Worm (Caenorhabditis elegans) whole organism, L4 larva: ENCODE data around the gene ZK1248.5.

Experiments
- F10B5.3 ChIP-seq: sonication (generic microtip); optimal IDR thresholded peaks from 2 replicates; lab custom pipeline; 2016; ENCODE audit warnings: mild to moderate bottlenecking, missing genetic modification characterization, missing compliant biosample characterization
- F26F4.8 ChIP-seq: fragments of 200-800 bp; sonication (Bioruptor generic); conservative IDR thresholded peaks from 2 replicates; pipeline ENCODE4 v1.3.6; 2022; ENCODE audit warnings: missing genetic modification characterization, missing compliant biosample characterization
- T26A8.4 ChIP-seq: fragments of 200-800 bp; sonication (Bioruptor generic); IDR thresholded peaks from 2 replicates; pipeline ENCODE4 v1.3.6; 2022; ENCODE audit warnings: missing genetic modification characterization, missing compliant biosample characterization
- ZK337.2 ChIP-seq: fragments of 200-800 bp; sonication (Bioruptor generic); IDR thresholded peaks from 2 replicates; pipeline ENCODE4 v1.3.6; 2022; ENCODE audit warnings: missing genetic modification reagents, missing genetic modification characterization, missing compliant biosample characterization
- ZK546.5 ChIP-seq, 2 experiments: sonication (generic microtip); optimal IDR thresholded peaks; 2 replicates each; lab custom pipeline; 2017; ENCODE audit warnings: missing biosample characterization in 2 of 2, missing genetic modification characterization in 2 of 2
- ceh-32 ChIP-seq: sonication (generic microtip); optimal IDR thresholded peaks from 2 replicates; lab custom pipeline; 2016; ENCODE audit warnings: mild to moderate bottlenecking, missing genetic modification characterization, missing compliant biosample characterization; ENCODE audit not compliant: poor library complexity
- ceh-44 ChIP-seq: fragments of 200-800 bp; sonication (Bioruptor generic); IDR thresholded peaks from 2 replicates; pipeline ENCODE4 v1.3.6; 2022; ENCODE audit warnings: missing genetic modification reagents, missing genetic modification characterization, missing compliant biosample characterization
- ceh-62 ChIP-seq: sonication (generic microtip); optimal IDR thresholded peaks from 2 replicates; lab custom pipeline; 2017; ENCODE audit warnings: missing biosample characterization, missing genetic modification characterization
- ces-1 ChIP-seq: fragments of 150-350 bp; sonication (generic microtip); optimal IDR thresholded peaks from 4 replicates; lab custom pipeline; 2014; ENCODE audit warnings: missing biosample characterization, missing genetic modification reagents, missing genetic modification characterization
- ctbp-1 ChIP-seq: fragments of 200-800 bp; sonication (Bioruptor generic); IDR thresholded peaks from 2 replicates; pipeline ENCODE4 v1.3.6; 2022; ENCODE audit warnings: missing genetic modification reagents, missing genetic modification characterization, missing compliant biosample characterization
- daf-12 ChIP-seq: fragments of 150-350 bp; optimal IDR thresholded peaks from 2 replicates; lab custom pipeline; 2014; ENCODE audit warnings: missing biosample characterization, missing genetic modification reagents, missing genetic modification characterization
- dmd-8 ChIP-seq: fragments of 200-800 bp; sonication (Bioruptor generic); IDR thresholded peaks from 2 replicates; pipeline ENCODE4 v1.3.6; 2022; ENCODE audit warnings: missing genetic modification characterization, missing compliant biosample characterization
- dmd-9 ChIP-seq: fragments of 200-800 bp; sonication (Bioruptor generic); IDR thresholded peaks from 2 replicates; pipeline ENCODE4 v1.3.6; 2022; ENCODE audit warnings: missing genetic modification reagents, missing genetic modification characterization, missing compliant biosample characterization
- duxl-1 ChIP-seq: sonication (generic microtip); optimal IDR thresholded peaks from 2 replicates; lab custom pipeline; 2016; ENCODE audit warnings: mild to moderate bottlenecking, missing genetic modification characterization, moderate library complexity, missing compliant biosample characterization; ENCODE audit not compliant: poor library complexity
- dve-1 ChIP-seq: sonication (generic microtip); optimal IDR thresholded peaks from 2 replicates; lab custom pipeline; 2017; ENCODE audit warnings: antibody characterized with exemption, mild to moderate bottlenecking, missing genetic modification characterization, missing compliant biosample characterization; ENCODE audit not compliant: insufficient read depth
- egl-43 ChIP-seq: fragments of 200-800 bp; sonication (Bioruptor generic); IDR thresholded peaks from 2 replicates; pipeline ENCODE4 v1.3.6; 2022; ENCODE audit warnings: missing genetic modification reagents, missing genetic modification characterization, missing compliant biosample characterization
- gei-8 ChIP-seq: fragments of 200-800 bp; sonication (Bioruptor generic); optimal IDR thresholded peaks from 2 replicates; lab custom pipeline; 2018; ENCODE audit warnings: mild to moderate bottlenecking, missing genetic modification characterization, missing compliant biosample characterization
- hif-1 ChIP-seq, 2 experiments: sonication (generic microtip); optimal IDR thresholded peaks; 2 replicates each; lab custom pipeline; 2016 to 2017; ENCODE audit warnings: missing compliant biosample characterization in 2 of 2, missing genetic modification characterization in 2 of 2, missing genetic modification reagents in 2 of 2, missing genotype in 2 of 2, mild to moderate bottlenecking in 1 of 2
- jun-1 ChIP-seq: fragments of 150-350 bp; optimal IDR thresholded peaks from 2 replicates; lab custom pipeline; 2014; ENCODE audit warnings: missing biosample characterization, missing genetic modification reagents, missing genetic modification characterization
- lim-7 ChIP-seq: fragments of 200-800 bp; sonication (Bioruptor generic); IDR thresholded peaks from 2 replicates; pipeline ENCODE4 v1.3.6; 2022; ENCODE audit warnings: missing genetic modification characterization, missing compliant biosample characterization
- lin-15B ChIP-seq: fragments of 150-350 bp; sonication (generic microtip); optimal IDR thresholded peaks from 3 replicates; lab custom pipeline; 2014; ENCODE audit warnings: missing biosample characterization, missing genetic modification characterization
- lin-39 ChIP-seq: fragments of 150-350 bp; optimal IDR thresholded peaks from 2 replicates; lab custom pipeline; 2014; ENCODE audit warnings: missing biosample characterization, missing genetic modification reagents, missing genetic modification characterization
- lir-3 ChIP-seq: sonication (generic microtip); optimal IDR thresholded peaks from 2 replicates; lab custom pipeline; 2016; ENCODE audit warnings: mild to moderate bottlenecking, missing genetic modification characterization, missing compliant biosample characterization
- lsy-2 ChIP-seq, 2 experiments: fragments of 150-350 bp in 1 of 2; sonication (generic microtip) in 1 of 2; optimal IDR thresholded peaks; 2 replicates each; lab custom pipeline; 2014 to 2017; ENCODE audit warnings: missing biosample characterization in 2 of 2, missing genetic modification characterization in 2 of 2
- madf-5 ChIP-seq, 2 experiments: fragments of 200-800 bp; sonication (Bioruptor generic); IDR thresholded peaks; 2 replicates each; pipeline ENCODE4 v1.3.6; 2022; ENCODE audit warnings: missing compliant biosample characterization in 2 of 2, missing genetic modification characterization in 2 of 2
- mep-1 ChIP-seq: fragments of 150-350 bp; sonication (generic microtip); optimal IDR thresholded peaks from 3 replicates; lab custom pipeline; 2014; ENCODE audit warnings: missing biosample characterization, missing genetic modification characterization
- mes-2 ChIP-seq: sonication (generic microtip); optimal IDR thresholded peaks from 2 replicates; lab custom pipeline; 2016; ENCODE audit warnings: missing genotype, mild to moderate bottlenecking, missing genetic modification characterization, missing compliant biosample characterization; ENCODE audit not compliant: poor library complexity, severe bottlenecking
- mxl-2 ChIP-seq: fragments of 200-800 bp; sonication (Bioruptor generic); conservative IDR thresholded peaks from 2 replicates; pipeline ENCODE4 v1.3.6; 2022; ENCODE audit warnings: missing genetic modification reagents, missing genetic modification characterization, missing compliant biosample characterization
- nhr-10 ChIP-seq: fragments of 150-350 bp; optimal IDR thresholded peaks from 2 replicates; lab custom pipeline; 2014; ENCODE audit warnings: missing biosample characterization, missing genetic modification characterization
- nhr-25 ChIP-seq: sonication (generic microtip); optimal IDR thresholded peaks from 2 replicates; lab custom pipeline; 2017; ENCODE audit warnings: missing genetic modification characterization, mild to moderate bottlenecking, missing compliant biosample characterization, antibody characterized with exemption, moderate library complexity, borderline replicate concordance; ENCODE audit not compliant: insufficient read depth
- nhr-41 ChIP-seq: fragments of 200-800 bp; sonication (Bioruptor generic); IDR thresholded peaks from 2 replicates; pipeline ENCODE4 v1.3.6; 2022; ENCODE audit warnings: missing genetic modification reagents, missing genetic modification characterization, missing compliant biosample characterization
- nhr-76 ChIP-seq: fragments of 150-350 bp; optimal IDR thresholded peaks from 2 replicates; lab custom pipeline; 2014; ENCODE audit warnings: missing biosample characterization, missing genetic modification characterization
- pqm-1 ChIP-seq: sonication (generic microtip); optimal IDR thresholded peaks from 2 replicates; lab custom pipeline; 2017; ENCODE audit warnings: missing biosample characterization, missing genetic modification characterization
- saeg-2 ChIP-seq: fragments of 200-800 bp; sonication (Bioruptor generic); IDR thresholded peaks from 2 replicates; pipeline ENCODE4 v1.3.6; 2022; ENCODE audit warnings: missing genetic modification reagents, missing genetic modification characterization, missing compliant biosample characterization
- skn-1 ChIP-seq: fragments of 150-350 bp; optimal IDR thresholded peaks from 2 replicates; lab custom pipeline; 2014; ENCODE audit warnings: missing biosample characterization, missing genetic modification characterization
- snpc-4 ChIP-seq: fragments of 150-350 bp; optimal IDR thresholded peaks from 2 replicates; lab custom pipeline; 2014; ENCODE audit warnings: missing biosample characterization, missing genetic modification characterization
- spr-1 ChIP-seq: sonication (generic microtip); optimal IDR thresholded peaks from 2 replicates; lab custom pipeline; 2016; ENCODE audit warnings: mild to moderate bottlenecking, missing genetic modification characterization, missing compliant biosample characterization
- tag-97 ChIP-seq: fragments of 200-800 bp; sonication (Bioruptor generic); IDR thresholded peaks from 2 replicates; pipeline ENCODE4 v1.3.6; 2022; ENCODE audit warnings: missing genetic modification characterization, missing compliant biosample characterization
- unc-62 ChIP-seq, 3 experiments: fragments of 150-350 bp in 1 of 3; sonication (generic microtip); optimal IDR thresholded peaks in 2 of 3; peaks in 1 of 3; 1 replicate in 1 of 3; 2 replicates in 2 of 3; lab custom pipeline; 2014 to 2017; ENCODE audit warnings: missing biosample characterization in 3 of 3, missing genetic modification characterization in 3 of 3, missing genetic modification reagents in 3 of 3, missing genotype in 1 of 3
- vab-7 ChIP-seq: fragments of 200-800 bp; sonication (Bioruptor generic); IDR thresholded peaks from 2 replicates; pipeline ENCODE4 v1.3.6; 2022; ENCODE audit warnings: missing genetic modification reagents, missing genetic modification characterization, missing compliant biosample characterization
- zag-1 ChIP-seq: fragments of 150-350 bp; optimal IDR thresholded peaks from 2 replicates; lab custom pipeline; 2014; ENCODE audit warnings: missing biosample characterization, missing genetic modification characterization
- zip-11 ChIP-seq: fragments of 200-800 bp; sonication (Bioruptor generic); IDR thresholded peaks from 2 replicates; pipeline ENCODE4 v1.3.6; 2022; ENCODE audit warnings: missing genetic modification characterization, missing compliant biosample characterization
- zip-2 ChIP-seq: fragments of 150-350 bp; optimal IDR thresholded peaks from 2 replicates; lab custom pipeline; 2014; ENCODE audit warnings: missing biosample characterization, missing genetic modification characterization

Gene ZK1248.5

ce11 chrII:5772547-5773142 is 37.7 kb upstream of the ZK1248.5 start (continued):
- TF ChIP-seq hif-1 (tag; optimal IDR thresholded peaks at IDR 0.05; lab: Kevin White, UChicago) (peak in 1 of 2 experiments; percentile 31), gei-8 (no peak), nhr-76 (no peak), T26A8.4 (GFP tag; lab: Robert Waterston, UW) (peak; percentile 57; the same call in 1 of the 2 replicates), vab-7 (GFP tag; lab: Robert Waterston, UW) (peak; percentile 73), nhr-41 (peak; percentile 54; the same call in 1 of the 2 replicates), ces-1 (GFP tag; lab: Kevin White, UChicago) (no peak), F10B5.3 (peak; percentile 14), dve-1 (tag; lab: Kevin White, UChicago) (peak; percentile 41), ZK337.2 (GFP tag; lab: Robert Waterston, UW) (0 out of 2 replicates have a peak, but pooled peaks have one; percentile 56), dmd-9 (GFP tag; lab: Robert Waterston, UW) (peak; percentile 63), saeg-2 (GFP tag; lab: Robert Waterston, UW) (0 out of 2 replicates have a peak, but pooled peaks have one; percentile 43), lin-39 (tag; lab: Kevin White, UChicago) (no peak), F26F4.8 (GFP tag; lab: Robert Waterston, UW) (0 out of 2 replicates have a peak, but pooled peaks have one; percentile 10), ctbp-1 (GFP tag; lab: Robert Waterston, UW) (peak; percentile 70), ceh-32 (tag; lab: Kevin White, UChicago) (no peak), zag-1 (tag; lab: Kevin White, UChicago) (no peak), skn-1 (tag; lab: Kevin White, UChicago) (no peak), mep-1 (tag; lab: Kevin White, UChicago) (peak; percentile 62), ZK546.5 (tag; optimal IDR thresholded peaks at IDR 0.05; lab: Kevin White, UChicago) (no peak), madf-5 (GFP tag; IDR thresholded peaks at IDR 0.05; lab: Robert Waterston, UW) (0 out of 4 replicates have a peak, but pooled peaks of 1 of the 2 experiments have one; percentile 15), duxl-1 (tag; lab: Kevin White, UChicago) (no peak), tag-97 (GFP tag; lab: Robert Waterston, UW) (no peak), daf-12 (no peak), lin-15B (tag; lab: Kevin White, UChicago) (no peak), nhr-10 (tag; lab: Kevin White, UChicago) (no peak), mes-2 (tag; lab: Kevin White, UChicago) (peak; percentile 77), jun-1 (tag; lab: Kevin White, UChicago) (no peak), lsy-2 (tag; optimal IDR thresholded peaks at IDR 0.05; lab: Kevin White, UChicago) (no peak), mxl-2 (GFP tag; lab: Robert Waterston, UW) (no peak), unc-62 (GFP tag; optimal IDR thresholded peaks at IDR 0.05 in 1 of 2; lab: Kevin White, UChicago) (peak in 1 of 2 experiments; percentile 93), unc-62 (tag; optimal IDR thresholded peaks at IDR 0.05; lab: Kevin White, UChicago) (no peak), pqm-1 (tag; lab: Kevin White, UChicago) (no peak), lir-3 (tag; lab: Kevin White, UChicago) (no peak), zip-11 (0 out of 2 replicates have a peak, but pooled peaks have one; percentile 32)

ce11 chrII:5774120-5774519 is 36.2 kb upstream of the ZK1248.5 start, which contains the start of the genes dmd-5 and F10C1.1:
TSS of gene dmd-5 (minus strand) at chrII:5774220.
TSS of gene F10C1.1 (plus strand) at chrII:5774229.
- TF ChIP-seq unc-62 (GFP tag; optimal IDR thresholded peaks at IDR 0.05 in 1 of 2; lab: Kevin White, UChicago) (peak in 1 of 2 experiments; percentile 20), unc-62 (tag; optimal IDR thresholded peaks at IDR 0.05; lab: Kevin White, UChicago) (no peak), tag-97 (GFP tag; lab: Robert Waterston, UW) (no peak)

- TF ChIP-seq snpc-4 (tag; lab: Kevin White, UChicago): no peak
- TF ChIP-seq lin-39 (tag; lab: Kevin White, UChicago): no peak
- TF ChIP-seq nhr-25 (tag; lab: Kevin White, UChicago): no peak
- no peak for TF ChIP-seq ceh-62 (tag; lab: Kevin White, UChicago)
- no peak for TF ChIP-seq tag-97 (GFP tag; lab: Robert Waterston, UW)
- TF ChIP-seq dmd-8 (GFP tag; lab: Robert Waterston, UW): no peak
- TF ChIP-seq ceh-44 (GFP tag; lab: Robert Waterston, UW): no peak
- TF ChIP-seq zip-2 (tag; lab: Kevin White, UChicago): no peak
- TF ChIP-seq lim-7 (GFP tag; lab: Robert Waterston, UW): no peak
- no peak for TF ChIP-seq pqm-1 (tag; lab: Kevin White, UChicago)
- no peak for TF ChIP-seq spr-1 (tag; lab: Kevin White, UChicago)
- TF ChIP-seq nhr-76: no peak
- TF ChIP-seq lir-3 (tag; lab: Kevin White, UChicago): no peak
- no peak for TF ChIP-seq vab-7 (GFP tag; lab: Robert Waterston, UW)
- TF ChIP-seq egl-43 (GFP tag; lab: Robert Waterston, UW): no peak
Observed at ce11 chrII:5774879-5775278, 35.4 kb upstream of the ZK1248.5 start.
